Fruit fly (Drosophila melanogaster): ENCODE measurements around the gene Jasper.

- TF ChIP-seq CG10147 (GFP tag; optimal IDR thresholded peaks at IDR 0.05) (no peak), CG11560 (tag; IDR thresholded peaks at IDR 0.05) (no peak), Atf6 (GFP tag; IDR thresholded peaks at IDR 0.05) (no peak), pfk (GFP tag; optimal IDR thresholded peaks at IDR 0.05) (no peak), CG8290 (GFP tag; optimal IDR thresholded peaks at IDR 0.05) (no peak), CG8290 (tag; optimal IDR thresholded peaks at IDR 0.05) (no peak), bowl (GFP tag; IDR thresholded peaks at IDR 0.05) (no peak), z (GFP tag; IDR thresholded peaks at IDR 0.05) (peak; percentile 59; the same call in 1 of the 3 replicates)
Observed at dm6 chr3R:30098229-30098628, 45.9 kb downstream of the Jasper start.
